Worm (Caenorhabditis elegans) whole organism, L2 larva: ENCODE data around the gene B0563.9.

ENCODE experiments used
- aly-2 ChIP-seq: fragments of 150-350 bp; optimal IDR thresholded peaks from 2 replicates; lab custom pipeline; 2014; ENCODE audit warnings: missing biosample characterization, missing genetic modification characterization
- ama-1 ChIP-seq: fragments of 150-350 bp; optimal IDR thresholded peaks from 2 replicates; lab custom pipeline; 2018; ENCODE audit warnings: inconsistent platforms
- nhr-11 ChIP-seq: fragments of 150-350 bp; optimal IDR thresholded peaks from 2 replicates; lab custom pipeline; 2014; ENCODE audit warnings: missing biosample characterization, missing genetic modification characterization

- TF ChIP-seq ama-1 (lab: Kevin White, UChicago) = no peak
- no peak for TF ChIP-seq nhr-11 (tag; lab: Kevin White, UChicago)
- TF ChIP-seq aly-2 (tag; lab: Kevin White, UChicago) = no peak
Observed at ce11 chrX:9166921-9167320, 1.4 kb upstream of the B0563.9 start, which contains the start of gene B0563.10.
